Fruit fly (Drosophila melanogaster) whole organism, pupa: Measurements from ENCODE around the gene RPA1.

Experiments used
- CG14655 ChIP-seq: fragments of 200-800 bp; sonication (Bioruptor generic); optimal IDR thresholded peaks from 3 replicates; lab custom pipeline; 2017; ENCODE audit warnings: mild to moderate bottlenecking, missing biosample characterization, missing genetic modification reagents, missing genetic modification characterization
- CG17806 ChIP-seq: fragments of 200-800 bp; sonication (Bioruptor generic); optimal IDR thresholded peaks from 2 replicates; lab custom pipeline; 2018; ENCODE audit warnings: missing biosample characterization, mild to moderate bottlenecking, missing genetic modification characterization, moderate library complexity
- CG4496 ChIP-seq: fragments of 200-800 bp; sonication (Bioruptor generic); IDR thresholded peaks from 3 replicates; pipeline ENCODE4 v1.3.6; 2022; ENCODE audit warnings: missing biosample characterization, missing genetic modification characterization
- CG8159 ChIP-seq: fragments of 200-800 bp; sonication (Bioruptor generic); optimal IDR thresholded peaks from 3 replicates; lab custom pipeline; 2018; ENCODE audit warnings: missing biosample characterization, mild to moderate bottlenecking, missing genetic modification characterization, moderate library complexity
- CG8301 ChIP-seq: fragments of 200-800 bp; sonication (Bioruptor generic); optimal IDR thresholded peaks from 2 replicates; lab custom pipeline; 2018; ENCODE audit warnings: missing biosample characterization, mild to moderate bottlenecking, missing genetic modification characterization
- Snoo ChIP-seq: fragments of 200-800 bp; sonication (Bioruptor generic); optimal IDR thresholded peaks from 3 replicates; lab custom pipeline; 2017; ENCODE audit warnings: missing biosample characterization, mild to moderate bottlenecking, missing genetic modification characterization, inconsistent platforms
- gl ChIP-seq: fragments of 200-800 bp; sonication (Bioruptor generic); optimal IDR thresholded peaks from 2 replicates; lab custom pipeline; 2018; ENCODE audit warnings: missing biosample characterization, mild to moderate bottlenecking, missing genetic modification characterization
- rn ChIP-seq: fragments of 200-800 bp; sonication (Bioruptor generic); IDR thresholded peaks from 2 replicates; pipeline ENCODE4 v1.3.6; 2022; ENCODE audit warnings: missing biosample characterization, missing genetic modification characterization

DNA sequence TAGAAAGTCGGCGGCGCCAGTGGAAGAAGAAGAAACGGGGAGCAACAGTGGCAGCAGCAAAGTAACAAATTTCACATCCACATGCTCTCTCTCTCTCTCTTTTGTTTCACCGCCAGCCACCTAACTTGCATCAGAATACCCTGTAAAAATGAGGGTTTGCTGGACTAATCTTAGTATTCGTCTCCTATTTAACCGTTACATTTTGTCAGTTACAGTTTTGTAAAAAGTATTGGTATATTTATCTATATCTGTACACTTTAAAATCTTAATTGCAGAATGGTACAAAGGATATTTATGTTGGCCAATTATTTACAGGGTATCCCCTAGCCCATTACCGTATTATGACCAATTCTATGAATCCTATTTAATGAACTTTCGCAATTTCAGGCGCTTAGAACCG is 30.4 kb downstream of the RPA1 start:
- TF ChIP-seq CG8301 (tag; lab: Kevin White, UChicago) (peak; percentile 61), gl (tag; lab: Kevin White, UChicago) (no peak), CG8159 (tag; lab: Kevin White, UChicago) (peak; percentile 26), Snoo (tag; lab: Kevin White, UChicago) (no peak), rn (GFP tag; lab: Robert Waterston, UW) (no peak), CG14655 (GFP tag; lab: Kevin White, UChicago) (no peak), CG4496 (GFP tag; lab: Robert Waterston, UW) (peak; percentile 54; the same call in 2 of the 3 replicates), CG17806 (tag; lab: Kevin White, UChicago) (peak; percentile 38)
